Worm (Caenorhabditis elegans): ENCODE measurements around the gene grk-1.

DNA sequence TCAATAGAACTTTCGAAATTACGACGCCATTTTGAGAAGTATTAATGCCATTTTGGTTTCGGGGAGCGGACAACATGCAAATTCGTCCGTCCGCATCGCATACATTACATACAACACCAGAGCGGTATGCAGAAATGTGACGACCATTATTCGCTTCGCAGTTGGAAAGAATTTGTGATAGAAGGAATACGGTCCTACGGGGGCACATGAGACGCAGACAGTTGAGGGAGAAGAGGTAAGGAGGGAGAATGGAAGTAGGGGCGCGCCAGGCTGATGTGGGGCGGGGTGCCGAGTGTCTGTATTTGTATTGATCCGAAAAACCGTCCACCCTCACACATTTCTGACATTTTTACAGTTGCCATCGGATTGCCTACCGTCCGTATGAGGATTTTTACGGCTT is 57.6 kb downstream of the grk-1 start:
- TF ChIP-seq him-1 (tag; optimal IDR thresholded peaks at IDR 0.05) = no peak
- TF ChIP-seq dao-5 (tag; optimal IDR thresholded peaks at IDR 0.05) = no peak
